Fruit fly (Drosophila melanogaster) whole organism, embryonic: ENCODE results near the gene MFS18.
A peak's percentile ranks its signal among the peaks of the same experiment; 100 is the strongest.

Source experiments
- Bdp1 ChIP-seq: fragments of 200-800 bp; sonication (Bioruptor generic); optimal IDR thresholded peaks from 3 replicates; lab custom pipeline; 2016; ENCODE audit warnings: missing biosample characterization, missing genetic modification characterization
- CG11504 ChIP-seq: fragments of 200-800 bp; sonication (Bioruptor generic); optimal IDR thresholded peaks from 3 replicates; lab custom pipeline; 2019; ENCODE audit warnings: missing biosample characterization, mild to moderate bottlenecking, missing genetic modification characterization, moderate library complexity
- CG13894 ChIP-seq: fragments of 200-800 bp; sonication (Bioruptor generic); optimal IDR thresholded peaks from 3 replicates; lab custom pipeline; 2018; ENCODE audit warnings: missing biosample characterization, mild to moderate bottlenecking, missing genetic modification characterization, moderate library complexity
- CG14710 ChIP-seq: fragments of 200-800 bp; sonication (Bioruptor generic); optimal IDR thresholded peaks from 3 replicates; lab custom pipeline; 2019; ENCODE audit warnings: missing biosample characterization, mild to moderate bottlenecking, missing genetic modification characterization, moderate library complexity
- CG15269 ChIP-seq: fragments of 200-800 bp; sonication (Bioruptor generic); optimal IDR thresholded peaks from 2 replicates; lab custom pipeline; 2018; ENCODE audit warnings: missing biosample characterization, mild to moderate bottlenecking, missing genetic modification characterization, moderate library complexity
- CG17385 ChIP-seq: fragments of 200-800 bp; sonication (Bioruptor generic); optimal IDR thresholded peaks from 3 replicates; lab custom pipeline; 2018; ENCODE audit warnings: missing biosample characterization, mild to moderate bottlenecking, missing genetic modification characterization
- CG30431 ChIP-seq: fragments of 200-800 bp; sonication (Bioruptor generic); optimal IDR thresholded peaks from 2 replicates; lab custom pipeline; 2017; ENCODE audit warnings: missing biosample characterization, missing genetic modification characterization
- CG31224 ChIP-seq: fragments of 200-800 bp; sonication (Bioruptor generic); IDR thresholded peaks from 2 replicates; pipeline ENCODE4 v1.3.6; 2022; ENCODE audit warnings: missing biosample characterization, missing genetic modification characterization
- CG32772 ChIP-seq: fragments of 200-800 bp; sonication (Bioruptor generic); IDR thresholded peaks from 2 replicates; pipeline ENCODE4 v1.3.6; 2022; ENCODE audit warnings: missing biosample characterization, missing genetic modification characterization
- CG3726 ChIP-seq: fragments of 200-800 bp; sonication (Bioruptor generic); IDR thresholded peaks from 3 replicates; pipeline ENCODE4, ENCODE4 v1.3.6; 2022; ENCODE audit warnings: missing biosample characterization, missing genetic modification characterization
- CG43689 ChIP-seq: fragments of 200-800 bp; sonication (Bioruptor generic); IDR thresholded peaks from 2 replicates; pipeline ENCODE4 v1.3.6; 2022; ENCODE audit warnings: missing biosample characterization, missing genetic modification characterization
- CG7271 ChIP-seq: fragments of 200-800 bp; sonication (Bioruptor generic); optimal IDR thresholded peaks from 2 replicates; lab custom pipeline; 2018; ENCODE audit warnings: missing biosample characterization, mild to moderate bottlenecking, missing genetic modification characterization, moderate library complexity
- CG7372 ChIP-seq: fragments of 200-800 bp; sonication (Bioruptor generic); IDR thresholded peaks from 2 replicates; pipeline ENCODE4 v1.3.6; 2022; ENCODE audit warnings: missing biosample characterization, missing genetic modification characterization
- CG9437 ChIP-seq: fragments of 200-800 bp; sonication (Bioruptor generic); optimal IDR thresholded peaks from 2 replicates; lab custom pipeline; 2018; ENCODE audit warnings: missing biosample characterization, mild to moderate bottlenecking, missing genetic modification characterization
- CkIIα-i1 ChIP-seq: fragments of 200-800 bp; sonication (Bioruptor generic); IDR thresholded peaks from 2 replicates; pipeline ENCODE4 v1.3.6; 2022; ENCODE audit warnings: missing biosample characterization, missing genetic modification characterization
- Dbx ChIP-seq: fragments of 200-800 bp; sonication (Bioruptor generic); IDR thresholded peaks from 3 replicates; pipeline ENCODE4 v1.3.6; 2022; ENCODE audit warnings: missing biosample characterization, missing genetic modification characterization
- Eip74EF ChIP-seq, 2 experiments: fragments of 200-800 bp in 1 of 2; fragments of >200 bp in 1 of 2; sonication (Bioruptor generic) in 1 of 2; optimal IDR thresholded peaks; 2 replicates each; lab custom pipeline; 2017 to 2019; ENCODE audit warnings: missing biosample characterization in 2 of 2, missing genetic modification characterization in 2 of 2, mild to moderate bottlenecking in 1 of 2, moderate library complexity in 1 of 2
- Fer2 ChIP-seq: fragments of 200-800 bp; sonication (Bioruptor generic); optimal IDR thresholded peaks from 2 replicates; lab custom pipeline; 2018; ENCODE audit warnings: missing biosample characterization, mild to moderate bottlenecking, missing genetic modification characterization, moderate library complexity
- Hand ChIP-seq: fragments of 200-800 bp; sonication (Bioruptor generic); optimal IDR thresholded peaks from 2 replicates; lab custom pipeline; 2017; ENCODE audit warnings: mild to moderate bottlenecking, missing biosample characterization, missing genetic modification reagents, missing genetic modification characterization
- Hr78 ChIP-seq, 2 experiments: fragments of 200-800 bp in 1 of 2; fragments of >200 bp in 1 of 2; sonication (Bioruptor generic) in 1 of 2; optimal IDR thresholded peaks; 2 replicates each; lab custom pipeline; 2017 to 2019; ENCODE audit warnings: missing biosample characterization in 2 of 2, missing genetic modification characterization in 2 of 2, mild to moderate bottlenecking in 1 of 2, moderate library complexity in 1 of 2
- Jarid2 ChIP-seq: fragments of 200-800 bp; sonication (Bioruptor generic); optimal IDR thresholded peaks from 3 replicates; lab custom pipeline; 2017; ENCODE audit warnings: mild to moderate bottlenecking, missing biosample characterization, missing genetic modification reagents, missing genetic modification characterization
- Mes4 ChIP-seq: fragments of 200-800 bp; sonication (Bioruptor generic); optimal IDR thresholded peaks from 2 replicates; lab custom pipeline; 2016; ENCODE audit warnings: missing biosample characterization, missing genetic modification characterization
- NfI ChIP-seq: fragments of 200-800 bp; sonication (Bioruptor generic); optimal IDR thresholded peaks from 3 replicates; lab custom pipeline; 2018; ENCODE audit warnings: missing biosample characterization, mild to moderate bottlenecking, missing genetic modification characterization, moderate library complexity
- Ravus ChIP-seq: fragments of 200-800 bp; sonication (Bioruptor generic); IDR thresholded peaks from 2 replicates; pipeline ENCODE4 v1.3.6; 2022; ENCODE audit warnings: missing biosample characterization, missing genetic modification characterization
- Sox102F ChIP-seq: fragments of 200-800 bp; sonication (Bioruptor generic); optimal IDR thresholded peaks from 2 replicates; lab custom pipeline; 2018; ENCODE audit warnings: missing biosample characterization, mild to moderate bottlenecking, missing genetic modification characterization, moderate library complexity
- Vsx1 ChIP-seq: fragments of 200-800 bp; sonication (Bioruptor generic); optimal IDR thresholded peaks from 2 replicates; lab custom pipeline; 2017; ENCODE audit warnings: missing biosample characterization, mild to moderate bottlenecking, missing genetic modification characterization, missing genetic modification reagents
- al ChIP-seq: fragments of 200-800 bp; sonication (Bioruptor generic); IDR thresholded peaks from 2 replicates; pipeline ENCODE4 v1.3.6; 2022; ENCODE audit warnings: missing biosample characterization, missing genetic modification characterization
- ash1 ChIP-seq: fragments of 200-800 bp; sonication (Bioruptor generic); optimal IDR thresholded peaks from 2 replicates; lab custom pipeline; 2018; ENCODE audit warnings: missing biosample characterization, mild to moderate bottlenecking, missing genetic modification characterization
- bsh ChIP-seq, 2 experiments: fragments of 200-800 bp; sonication (Bioruptor generic); optimal IDR thresholded peaks; 2 replicates each; lab custom pipeline; 2017 to 2018; ENCODE audit warnings: mild to moderate bottlenecking in 2 of 2, missing biosample characterization in 2 of 2, missing genetic modification characterization in 2 of 2, moderate library complexity in 1 of 2
- da ChIP-seq: fragments of 200-800 bp; sonication (Bioruptor generic); optimal IDR thresholded peaks from 2 replicates; lab custom pipeline; 2016; ENCODE audit warnings: missing biosample characterization, missing genetic modification characterization
- dm ChIP-seq: fragments of 200-800 bp; sonication (Bioruptor generic); optimal IDR thresholded peaks from 3 replicates; lab custom pipeline; 2016; ENCODE audit warnings: missing biosample characterization, missing genetic modification characterization
- gfzf ChIP-seq: fragments of 200-800 bp; sonication (Bioruptor generic); optimal IDR thresholded peaks from 2 replicates; lab custom pipeline; 2016; ENCODE audit warnings: missing biosample characterization, mild to moderate bottlenecking, missing genetic modification characterization, moderate library complexity
- gsb ChIP-seq: fragments of 200-800 bp; sonication (Bioruptor generic); IDR thresholded peaks from 2 replicates; pipeline ENCODE4 v1.3.6; 2022; ENCODE audit warnings: missing biosample characterization, missing genetic modification characterization
- hth ChIP-seq: fragments of >200 bp; optimal IDR thresholded peaks from 2 replicates; lab custom pipeline; 2017; ENCODE audit warnings: inconsistent platforms
- inv ChIP-seq: fragments of 200-800 bp; sonication (Bioruptor generic); IDR thresholded peaks from 2 replicates; pipeline ENCODE4 v1.3.6; 2022; ENCODE audit warnings: missing biosample characterization, missing genetic modification characterization; ENCODE audit not compliant: partially characterized antibody
- klu ChIP-seq: fragments of 200-800 bp; sonication (Bioruptor generic); IDR thresholded peaks from 2 replicates; pipeline ENCODE4 v1.3.6; 2022; ENCODE audit warnings: missing biosample characterization, missing genetic modification characterization
- lilli ChIP-seq: fragments of 200-800 bp; sonication (Bioruptor generic); optimal IDR thresholded peaks from 3 replicates; lab custom pipeline; 2016; ENCODE audit warnings: missing biosample characterization, missing genetic modification characterization
- mirr ChIP-seq: fragments of 200-800 bp; sonication (Bioruptor generic); optimal IDR thresholded peaks from 3 replicates; lab custom pipeline; 2018; ENCODE audit warnings: missing biosample characterization, mild to moderate bottlenecking, missing genetic modification characterization
- odd ChIP-seq: fragments of 200-800 bp; sonication (Bioruptor generic); optimal IDR thresholded peaks from 2 replicates; lab custom pipeline; 2017; ENCODE audit warnings: missing biosample characterization, mild to moderate bottlenecking, missing genetic modification characterization
- pan ChIP-seq, 4 experiments: fragments of >200 bp in 3 of 4; fragments of 200-800 bp in 1 of 4; sonication (Bioruptor generic) in 1 of 4; optimal IDR thresholded peaks in 3 of 4; IDR thresholded peaks in 1 of 4; 2 replicates each; pipeline versions ENCODE4 v1.3.6 to Lab custom; 2017 to 2022; ENCODE audit warnings: missing biosample characterization in 2 of 4, missing genetic modification characterization in 2 of 4, mixed read lengths in 1 of 4
- peb ChIP-seq: fragments of 200-800 bp; sonication (Bioruptor generic); IDR thresholded peaks from 2 replicates; pipeline ENCODE4 v1.3.6; 2022; ENCODE audit warnings: missing biosample characterization, missing genetic modification characterization
- ro ChIP-seq: fragments of 200-800 bp; sonication (Bioruptor generic); IDR thresholded peaks from 2 replicates; pipeline ENCODE4 v1.3.6; 2022; ENCODE audit warnings: missing biosample characterization, missing genetic modification characterization
- seq ChIP-seq: fragments of 200-800 bp; sonication (Bioruptor generic); IDR thresholded peaks from 2 replicates; pipeline ENCODE4 v1.3.6; 2022; ENCODE audit warnings: missing biosample characterization, missing genetic modification characterization
- stc ChIP-seq: fragments of 200-800 bp; sonication (Bioruptor generic); IDR thresholded peaks from 2 replicates; pipeline ENCODE4 v1.3.6; 2022; ENCODE audit warnings: missing biosample characterization, missing genetic modification characterization
- tio ChIP-seq: fragments of 200-800 bp; sonication (Bioruptor generic); optimal IDR thresholded peaks from 2 replicates; lab custom pipeline; 2017; ENCODE audit warnings: missing biosample characterization, missing genetic modification characterization, inconsistent platforms
- wdn ChIP-seq: fragments of 200-800 bp; sonication (Bioruptor generic); IDR thresholded peaks from 2 replicates; pipeline ENCODE4 v1.3.6; 2022; ENCODE audit warnings: missing biosample characterization, missing genetic modification characterization
- zen ChIP-seq: fragments of 200-800 bp; sonication (Bioruptor generic); optimal IDR thresholded peaks from 3 replicates; lab custom pipeline; 2018; ENCODE audit warnings: missing biosample characterization, mild to moderate bottlenecking, missing genetic modification characterization, moderate library complexity

MFS18 gene

dm6 chr2L:4440881-4441737 lies 7.3 kb downstream of the MFS18 start, which contains the start of gene CG15431 (continued):
- TF ChIP-seq Eip74EF (GFP tag; optimal IDR thresholded peaks at IDR 0.05; lab: Kevin White, UChicago) (peak in 1 of 2 experiments; percentile 53), CG43689 (no peak), Hand (GFP tag; lab: Kevin White, UChicago) (peak; percentile 19), mirr (GFP tag; lab: Kevin White, UChicago) (no peak), zen (tag; lab: Kevin White, UChicago) (no peak), CG7372 (GFP tag; lab: Robert Waterston, UW) (peak; percentile 51), CG30431 (GFP tag; lab: Kevin White, UChicago) (no peak), Fer2 (no peak), Vsx1 (no peak), Hr78 (GFP tag; optimal IDR thresholded peaks at IDR 0.05; lab: Kevin White, UChicago) (no peak), wdn (GFP tag; lab: Robert Waterston, UW) (no peak), ash1 (GFP tag; lab: Kevin White, UChicago) (no peak), Mes4 (GFP tag; lab: Kevin White, UChicago) (no peak), CG13894 (tag; lab: Kevin White, UChicago) (peak; percentile 15), CG3726 (GFP tag; lab: Robert Waterston, UW) (peak; percentile 59; the same call in 1 of the 3 replicates), Sox102F (GFP tag; lab: Kevin White, UChicago) (no peak), odd (GFP tag; lab: Kevin White, UChicago) (no peak), CG31224 (GFP tag; lab: Robert Waterston, UW) (peak; percentile 37; the same call in 1 of the 2 replicates), Jarid2 (GFP tag; lab: Kevin White, UChicago) (peak; percentile 82), stc (GFP tag; lab: Robert Waterston, UW) (peak; percentile 31; the same call in 1 of the 2 replicates), CG17385 (peak; percentile 31), klu (peak; percentile 57), CG9437 (no peak), CG32772 (GFP tag; lab: Robert Waterston, UW) (peak; percentile 36; the same call in 1 of the 2 replicates), CG11504 (no peak), bsh (GFP tag; optimal IDR thresholded peaks at IDR 0.05; lab: Kevin White, UChicago) (no peak), ro (GFP tag; lab: Robert Waterston, UW) (no peak), Bdp1 (GFP tag; lab: Kevin White, UChicago) (no peak), inv (GFP tag; lab: Robert Waterston, UW) (no peak), pan (optimal IDR thresholded peaks at IDR 0.05; lab: Kevin White, UChicago) (no peak), pan (GFP tag; optimal IDR thresholded peaks at IDR 0.05 in 1 of 2, IDR thresholded peaks at IDR 0.05 in 1 of 2) (peak in 1 of 2 experiments; percentile 78), peb (GFP tag; lab: Robert Waterston, UW) (no peak), dm (GFP tag; lab: Kevin White, UChicago) (no peak), seq (GFP tag; lab: Robert Waterston, UW) (peak; percentile 53; the same call in 1 of the 2 replicates), CG15269 (tag; lab: Kevin White, UChicago) (peak; percentile 65), NfI (GFP tag; lab: Kevin White, UChicago) (peak; percentile 67), gfzf (GFP tag; lab: Kevin White, UChicago) (no peak), lilli (GFP tag; lab: Kevin White, UChicago) (peak; percentile 69), gsb (peak; percentile 29; the same call in 1 of the 2 replicates), hth (no peak), da (no peak), Ravus (GFP tag; lab: Robert Waterston, UW) (no peak), Dbx (GFP tag; lab: Robert Waterston, UW) (peak; percentile 77; the same call in 2 of the 3 replicates), tio (GFP tag; lab: Kevin White, UChicago) (no peak), CkIIα-i1 (GFP tag; lab: Robert Waterston, UW) (peak; percentile 65; the same call in 1 of the 2 replicates), CG14710 (tag; lab: Kevin White, UChicago) (no peak), al (GFP tag; lab: Robert Waterston, UW) (0 out of 2 replicates have a peak, but pooled peaks have one; percentile 37), CG7271 (no peak)
